Worm (Caenorhabditis elegans) whole organism, L3 larva: Measurements from ENCODE around the gene alp-1.

ENCODE experiments used
- ceh-82 ChIP-seq: fragments of 150-350 bp; optimal IDR thresholded peaks from 2 replicates; lab custom pipeline; 2014; ENCODE audit warnings: missing biosample characterization, missing genetic modification characterization
- elt-3 ChIP-seq, 3 experiments: fragments of 150-350 bp in 1 of 3; sonication (generic microtip) in 2 of 3; optimal IDR thresholded peaks; 2 replicates in 2 of 3; 4 replicates in 1 of 3; lab custom pipeline; 2014 to 2017; ENCODE audit warnings: missing biosample characterization in 3 of 3, missing genetic modification characterization in 3 of 3
- nhr-11 ChIP-seq: fragments of 150-350 bp; optimal IDR thresholded peaks from 2 replicates; lab custom pipeline; 2014; ENCODE audit warnings: missing biosample characterization, missing genetic modification characterization
- nhr-237 ChIP-seq: fragments of 150-350 bp; optimal IDR thresholded peaks from 2 replicates; lab custom pipeline; 2014; ENCODE audit warnings: missing biosample characterization, missing genetic modification characterization
- pha-4 ChIP-seq: fragments of 150-350 bp; optimal IDR thresholded peaks from 2 replicates; lab custom pipeline; 2014; ENCODE audit warnings: missing biosample characterization, missing genetic modification reagents, missing genetic modification characterization
- pqm-1 ChIP-seq: fragments of 150-350 bp; optimal IDR thresholded peaks from 2 replicates; lab custom pipeline; 2017; ENCODE audit warnings: missing biosample characterization, missing genetic modification characterization, inconsistent platforms

DNA sequence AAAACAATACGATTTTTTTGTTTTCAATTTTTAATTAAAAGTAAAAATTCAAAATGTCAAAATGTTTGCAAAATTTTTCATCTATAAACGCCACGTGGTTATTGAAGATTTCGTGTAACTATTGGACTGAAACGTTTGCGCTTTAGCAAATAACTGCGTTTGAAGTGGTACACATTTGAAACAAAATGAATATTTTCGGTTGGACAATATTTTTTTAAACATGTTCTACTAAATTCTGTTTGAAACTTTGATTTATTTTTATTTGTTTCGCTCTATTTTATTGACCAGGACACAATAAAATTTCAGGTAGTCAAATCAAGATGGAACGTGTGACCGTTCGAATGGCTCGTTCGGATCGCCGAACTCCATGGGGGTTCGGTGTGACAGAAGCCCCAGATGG is at the start of gene alp-1:
- no peak for TF ChIP-seq ceh-82 (tag; lab: Kevin White, UChicago)
- no peak for TF ChIP-seq nhr-237
- TF ChIP-seq pqm-1: no peak
- TF ChIP-seq elt-3 (tag; optimal IDR thresholded peaks at IDR 0.05; lab: Kevin White, UChicago): no peak
- no peak for TF ChIP-seq pha-4 (tag; lab: Kevin White, UChicago)
- TF ChIP-seq nhr-11 (tag; lab: Kevin White, UChicago): no peak
